Fruit fly (Drosophila melanogaster) whole organism, adult: ENCODE data around the gene CG42870.

ENCODE experiments used
- CG7101 ChIP-seq: fragments of 200-800 bp; sonication (Bioruptor generic); optimal IDR thresholded peaks from 2 replicates; lab custom pipeline; 2018; ENCODE audit warnings: missing biosample characterization, mild to moderate bottlenecking, missing genetic modification characterization, moderate library complexity
- cnc ChIP-seq, 2 experiments: fragments of >200 bp; optimal IDR thresholded peaks; 2 replicates each; lab custom pipeline; 2017
- kay ChIP-seq: fragments of 200-800 bp; sonication (Bioruptor generic); peaks from one replicate; lab custom pipeline; 2016; ENCODE audit warnings: missing biosample characterization, missing genetic modification characterization, borderline replicate concordance

DNA sequence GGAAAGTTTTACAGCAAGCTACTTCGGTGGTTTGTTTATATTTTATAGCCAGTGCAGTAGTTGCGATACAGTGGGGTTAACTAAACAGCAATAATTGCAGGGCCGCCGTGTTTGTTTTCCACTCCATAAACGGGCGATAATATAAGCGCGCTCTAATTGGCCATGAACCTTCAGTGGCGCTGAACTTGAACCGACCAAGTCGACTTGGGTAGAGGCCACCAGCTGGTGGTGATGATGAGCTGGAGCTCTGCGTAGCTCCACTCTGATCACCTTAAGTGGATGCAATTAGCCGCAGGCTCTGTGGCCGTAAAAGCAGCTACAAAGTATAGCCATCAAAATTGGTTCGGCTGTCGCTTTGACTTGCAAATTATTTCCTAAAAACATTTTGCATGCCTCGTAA lies 42.9 kb upstream of the CG42870 start:
- TF ChIP-seq cnc (optimal IDR thresholded peaks at IDR 0.05; lab: Kevin White, UChicago) = no peak
- TF ChIP-seq CG7101 (tag; lab: Kevin White, UChicago) = no peak
- TF ChIP-seq kay (GFP tag; lab: Kevin White, UChicago) = no peak
